Worm (Caenorhabditis elegans) whole organism, midembryonic: ENCODE measurements around the gene K02E11.6.

Experiments used
- T22C8.4 ChIP-seq: fragments of 200-800 bp; sonication (Bioruptor generic); IDR thresholded peaks from 2 replicates; pipeline ENCODE4 v1.3.6; 2022; ENCODE audit warnings: missing genetic modification characterization, missing compliant biosample characterization
- cog-1 ChIP-seq: sonication (generic microtip); optimal IDR thresholded peaks from 2 replicates; lab custom pipeline; 2016; ENCODE audit warnings: missing genetic modification characterization, missing compliant biosample characterization
- flt-1 ChIP-seq: fragments of 200-800 bp; sonication (Bioruptor generic); IDR thresholded peaks from 2 replicates; pipeline ENCODE4 v1.3.6; 2022; ENCODE audit warnings: missing genetic modification characterization, missing compliant biosample characterization
- klf-2 ChIP-seq: fragments of 200-800 bp; sonication (Bioruptor generic); conservative IDR thresholded peaks from 2 replicates; pipeline ENCODE4 v1.3.6; 2022; ENCODE audit warnings: missing genetic modification reagents, missing genetic modification characterization, missing compliant biosample characterization
- med-1 ChIP-seq: sonication (generic microtip); optimal IDR thresholded peaks from 2 replicates; lab custom pipeline; 2017; ENCODE audit warnings: missing genetic modification characterization, mild to moderate bottlenecking, missing compliant biosample characterization, antibody characterized with exemption, missing genetic modification reagents; ENCODE audit not compliant: insufficient read depth
- ref-1 ChIP-seq: fragments of 200-800 bp; sonication (Bioruptor generic); conservative IDR thresholded peaks from 2 replicates; pipeline ENCODE4 v1.3.6; 2022; ENCODE audit warnings: missing genetic modification reagents, missing genetic modification characterization, missing compliant biosample characterization
- tab-1 ChIP-seq: fragments of 200-800 bp; sonication (Bioruptor generic); IDR thresholded peaks from 2 replicates; pipeline ENCODE4 v1.3.6; 2022; ENCODE audit warnings: missing genetic modification characterization, missing compliant biosample characterization
- ztf-23 ChIP-seq: fragments of 200-800 bp; sonication (Bioruptor generic); IDR thresholded peaks from 2 replicates; pipeline ENCODE4 v1.3.6; 2022; ENCODE audit warnings: missing genetic modification reagents, missing genetic modification characterization, missing compliant biosample characterization
- ztf-29 ChIP-seq: fragments of 200-800 bp; sonication (Bioruptor generic); IDR thresholded peaks from 2 replicates; pipeline ENCODE4 v1.3.6; 2022; ENCODE audit warnings: missing genetic modification reagents, missing genetic modification characterization, missing compliant biosample characterization

Gene K02E11.6

ce11 chrV:14293667-14294194, 45.1 kb downstream of the K02E11.6 start, which contains the start of gene F14D7.2:
F14D7.2 (minus strand) TSS chrV:14293717.
- TF ChIP-seq flt-1 (GFP tag; lab: Robert Waterston, UW), result no peak
- TF ChIP-seq tab-1 (GFP tag; lab: Robert Waterston, UW), result no peak
- no peak for TF ChIP-seq ref-1
- TF ChIP-seq klf-2 (GFP tag; lab: Robert Waterston, UW), result no peak
- no peak for TF ChIP-seq ztf-29 (GFP tag; lab: Robert Waterston, UW)
- no peak for TF ChIP-seq med-1 (GFP tag; lab: Kevin White, UChicago)
- no peak for TF ChIP-seq ztf-23 (GFP tag; lab: Robert Waterston, UW)
- TF ChIP-seq T22C8.4 (GFP tag; lab: Robert Waterston, UW), result no peak
- no peak for TF ChIP-seq cog-1 (tag; lab: Kevin White, UChicago)

DNA sequence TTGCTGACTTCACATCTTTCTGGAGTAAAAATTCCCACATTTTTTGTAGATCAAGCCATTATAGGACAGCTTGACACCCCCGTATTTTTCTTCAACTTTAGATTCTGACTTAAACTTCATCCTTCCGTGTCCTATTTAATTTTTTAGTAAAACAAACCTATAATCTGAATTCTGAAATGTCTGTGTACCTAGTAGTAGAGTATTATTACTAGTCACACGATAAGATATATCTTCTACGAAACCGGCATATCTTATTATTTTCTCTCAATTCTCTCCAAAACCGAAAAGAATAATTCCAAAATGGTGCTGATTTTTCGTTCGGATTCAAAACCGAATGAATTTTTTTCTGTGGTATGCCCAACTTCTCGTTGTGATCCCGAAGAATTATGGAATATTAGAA, 45.8 kb downstream of the K02E11.6 start, which contains the start of gene F14D7.9:
F14D7.9 (plus strand) TSS at position 301 of the 400 bp plus-strand sequence.
- no peak for TF ChIP-seq ztf-29 (GFP tag; lab: Robert Waterston, UW)
- no peak for TF ChIP-seq med-1 (GFP tag; lab: Kevin White, UChicago)

DNA sequence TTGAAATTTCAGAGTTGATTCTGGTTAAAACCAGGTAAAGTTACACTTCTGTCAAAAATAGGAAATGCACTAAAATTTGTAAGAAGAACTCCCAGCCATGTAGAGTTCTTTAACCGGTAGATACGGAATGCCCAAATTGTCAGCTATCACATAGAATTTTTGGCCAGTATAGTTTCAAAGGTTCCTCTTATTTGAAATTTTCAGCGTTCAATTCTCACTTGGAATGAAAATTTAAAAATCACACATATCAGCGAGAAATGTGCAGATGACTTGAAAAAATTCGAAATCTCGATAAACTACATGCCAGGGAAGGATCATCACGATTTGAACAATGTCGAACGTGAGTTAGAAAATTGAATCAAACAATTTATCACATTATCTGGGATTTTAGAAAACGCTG, 47.9 kb downstream of the K02E11.6 start, which contains the start of gene F14D7.3:
F14D7.3 (plus strand) TSS at position 301 of the 400 bp plus-strand sequence.
- TF ChIP-seq klf-2 (GFP tag; lab: Robert Waterston, UW) (no peak), T22C8.4 (GFP tag; lab: Robert Waterston, UW) (no peak), med-1 (GFP tag; lab: Kevin White, UChicago) (no peak), cog-1 (tag; lab: Kevin White, UChicago) (no peak), ztf-23 (GFP tag; lab: Robert Waterston, UW) (no peak)

ce11 chrV:14299569-14300064, 51.0 kb downstream of the K02E11.6 start, which contains the start of the genes spig-3 and F14D7.12:
spig-3 (minus strand) TSS chrV:14299669.
F14D7.12 (plus strand) TSS chrV:14300014.
- TF ChIP-seq ztf-23 (GFP tag; lab: Robert Waterston, UW), result no peak
- no peak for TF ChIP-seq flt-1 (GFP tag; lab: Robert Waterston, UW)
- TF ChIP-seq ztf-29 (GFP tag; lab: Robert Waterston, UW), result no peak
- no peak for TF ChIP-seq ref-1
- TF ChIP-seq klf-2 (GFP tag; lab: Robert Waterston, UW), result no peak
- no peak for TF ChIP-seq cog-1 (tag; lab: Kevin White, UChicago)
- TF ChIP-seq tab-1 (GFP tag; lab: Robert Waterston, UW), result no peak
- TF ChIP-seq T22C8.4 (GFP tag; lab: Robert Waterston, UW), result no peak
- no peak for TF ChIP-seq med-1 (GFP tag; lab: Kevin White, UChicago)

ce11 chrV:14301076-14301475, 52.5 kb downstream of the K02E11.6 start, which contains the start of gene F14D7.6:
F14D7.6 (plus strand) TSS chrV:14301413.
- TF ChIP-seq ref-1 (no peak), med-1 (GFP tag; lab: Kevin White, UChicago) (no peak)
